Fruit fly (Drosophila melanogaster) whole organism, embryonic: Measurements from ENCODE around the gene Psn.

Source experiments
- Antp ChIP-seq: fragments of 200-800 bp; sonication (Bioruptor generic); optimal IDR thresholded peaks from 3 replicates; lab custom pipeline; 2016; ENCODE audit warnings: missing biosample characterization, missing genetic modification characterization
- BEAF-32 ChIP-seq: fragments of 200-800 bp; sonication (Bioruptor generic); optimal IDR thresholded peaks from 3 replicates; lab custom pipeline; 2017; ENCODE audit warnings: missing biosample characterization, missing genetic modification characterization, mild to moderate bottlenecking, moderate library complexity, missing genetic modification reagents
- CG10462 ChIP-seq: fragments of 200-800 bp; sonication (Bioruptor generic); optimal IDR thresholded peaks from 2 replicates; lab custom pipeline; 2016; ENCODE audit warnings: missing biosample characterization, missing genetic modification characterization
- CG11723 ChIP-seq: fragments of 200-800 bp; sonication (Bioruptor generic); optimal IDR thresholded peaks from 2 replicates; lab custom pipeline; 2017; ENCODE audit warnings: missing biosample characterization, mild to moderate bottlenecking, missing genetic modification characterization
- CG12104 ChIP-seq: fragments of 200-800 bp; sonication (Bioruptor generic); optimal IDR thresholded peaks from 3 replicates; lab custom pipeline; 2016; ENCODE audit warnings: missing biosample characterization, missing genetic modification characterization
- CG13123 ChIP-seq: fragments of 200-800 bp; sonication (Bioruptor generic); optimal IDR thresholded peaks from 2 replicates; lab custom pipeline; 2016; ENCODE audit warnings: missing biosample characterization, missing genetic modification characterization
- CG13424 ChIP-seq: fragments of 200-800 bp; sonication (Bioruptor generic); optimal IDR thresholded peaks from 2 replicates; lab custom pipeline; 2019; ENCODE audit warnings: missing biosample characterization, mild to moderate bottlenecking, missing genetic modification characterization, moderate library complexity
- CG14710 ChIP-seq: fragments of 200-800 bp; sonication (Bioruptor generic); optimal IDR thresholded peaks from 3 replicates; lab custom pipeline; 2019; ENCODE audit warnings: missing biosample characterization, mild to moderate bottlenecking, missing genetic modification characterization, moderate library complexity
- CG1529 ChIP-seq: fragments of 200-800 bp; sonication (Bioruptor generic); optimal IDR thresholded peaks from 3 replicates; lab custom pipeline; 2018; ENCODE audit warnings: missing biosample characterization, missing genetic modification characterization
- CG30403 ChIP-seq: fragments of 200-800 bp; sonication (Bioruptor generic); optimal IDR thresholded peaks from 3 replicates; lab custom pipeline; 2016; ENCODE audit warnings: missing biosample characterization, missing genetic modification characterization
- CG4424 ChIP-seq: fragments of 200-800 bp; sonication (Bioruptor generic); optimal IDR thresholded peaks from 3 replicates; lab custom pipeline; 2016; ENCODE audit warnings: missing biosample characterization, missing genetic modification characterization
- CG4820 ChIP-seq: fragments of 200-800 bp; sonication (Bioruptor generic); optimal IDR thresholded peaks from 3 replicates; lab custom pipeline; 2016; ENCODE audit warnings: missing biosample characterization, missing genetic modification characterization
- CG6683 ChIP-seq: fragments of 200-800 bp; sonication (Bioruptor generic); optimal IDR thresholded peaks from 2 replicates; lab custom pipeline; 2017; ENCODE audit warnings: missing biosample characterization, mild to moderate bottlenecking, missing genetic modification characterization, missing genetic modification reagents
- CG6813 ChIP-seq: fragments of 200-800 bp; sonication (Bioruptor generic); optimal IDR thresholded peaks from 2 replicates; lab custom pipeline; 2017; ENCODE audit warnings: missing biosample characterization, missing genetic modification characterization, mild to moderate bottlenecking, moderate library complexity, missing genetic modification reagents
- CG7745 ChIP-seq: fragments of 200-800 bp; sonication (Bioruptor generic); optimal IDR thresholded peaks from 2 replicates; lab custom pipeline; 2018; ENCODE audit warnings: missing biosample characterization, mild to moderate bottlenecking, missing genetic modification characterization, moderate library complexity
- CG7987 ChIP-seq: fragments of 200-800 bp; sonication (Bioruptor generic); optimal IDR thresholded peaks from 2 replicates; lab custom pipeline; 2018; ENCODE audit warnings: missing biosample characterization, mild to moderate bottlenecking, missing genetic modification characterization, moderate library complexity
- CG8765 ChIP-seq: fragments of 200-800 bp; sonication (Bioruptor generic); IDR thresholded peaks from 2 replicates; pipeline ENCODE4 v1.3.6; 2022; ENCODE audit warnings: missing biosample characterization, missing genetic modification characterization
- CG9797 ChIP-seq: fragments of 200-800 bp; sonication (Bioruptor generic); optimal IDR thresholded peaks from 3 replicates; lab custom pipeline; 2018; ENCODE audit warnings: missing biosample characterization, mild to moderate bottlenecking, missing genetic modification characterization
- D19B ChIP-seq: fragments of 200-800 bp; sonication (Bioruptor generic); optimal IDR thresholded peaks from 2 replicates; lab custom pipeline; 2017; ENCODE audit warnings: missing biosample characterization, mild to moderate bottlenecking, missing genetic modification characterization
- Fer1 ChIP-seq: fragments of 200-800 bp; sonication (Bioruptor generic); optimal IDR thresholded peaks from 2 replicates; lab custom pipeline; 2017; ENCODE audit warnings: missing biosample characterization, mild to moderate bottlenecking, missing genetic modification characterization
- Fer3 ChIP-seq: fragments of 200-800 bp; sonication (Bioruptor generic); optimal IDR thresholded peaks from 2 replicates; lab custom pipeline; 2018; ENCODE audit warnings: missing biosample characterization, mild to moderate bottlenecking, missing genetic modification characterization, moderate library complexity
- HmgD ChIP-seq: fragments of 200-800 bp; sonication (Bioruptor generic); optimal IDR thresholded peaks from 3 replicates; lab custom pipeline; 2016; ENCODE audit warnings: missing biosample characterization, missing genetic modification characterization
- Meics ChIP-seq: fragments of 200-800 bp; sonication (Bioruptor generic); optimal IDR thresholded peaks from 2 replicates; lab custom pipeline; 2017; ENCODE audit warnings: missing biosample characterization, mild to moderate bottlenecking, missing genetic modification characterization
- Ravus ChIP-seq: fragments of 200-800 bp; sonication (Bioruptor generic); IDR thresholded peaks from 2 replicates; pipeline ENCODE4 v1.3.6; 2022; ENCODE audit warnings: missing biosample characterization, missing genetic modification characterization
- Rx ChIP-seq: fragments of 200-800 bp; sonication (Bioruptor generic); IDR thresholded peaks from 2 replicates; pipeline ENCODE4 v1.3.6; 2022; ENCODE audit warnings: missing biosample characterization, missing genetic modification characterization
- Six4 ChIP-seq: fragments of 200-800 bp; sonication (Bioruptor generic); optimal IDR thresholded peaks from 2 replicates; lab custom pipeline; 2016; ENCODE audit warnings: missing biosample characterization, missing genetic modification characterization
- Xbp1 ChIP-seq: fragments of 200-800 bp; sonication (Bioruptor generic); optimal IDR thresholded peaks from 3 replicates; lab custom pipeline; 2016; ENCODE audit warnings: missing biosample characterization, mild to moderate bottlenecking, missing genetic modification characterization
- ash1 ChIP-seq: fragments of 200-800 bp; sonication (Bioruptor generic); optimal IDR thresholded peaks from 2 replicates; lab custom pipeline; 2018; ENCODE audit warnings: missing biosample characterization, mild to moderate bottlenecking, missing genetic modification characterization
- bowl ChIP-seq: fragments of 200-800 bp; sonication (Bioruptor generic); IDR thresholded peaks from 2 replicates; pipeline ENCODE4 v1.3.6; 2022; ENCODE audit warnings: missing biosample characterization, missing genetic modification characterization
- ci ChIP-seq: fragments of 200-800 bp; sonication (Bioruptor generic); IDR thresholded peaks from 3 replicates; pipeline ENCODE4 v1.3.6; 2022; ENCODE audit warnings: missing biosample characterization, missing genetic modification characterization
- crc ChIP-seq: fragments of 200-800 bp; sonication (Bioruptor generic); optimal IDR thresholded peaks from 2 replicates; lab custom pipeline; 2016; ENCODE audit warnings: missing biosample characterization, missing genetic modification characterization
- dimm ChIP-seq: fragments of 200-800 bp; sonication (Bioruptor generic); IDR thresholded peaks from 2 replicates; pipeline ENCODE4 v1.3.6; 2022; ENCODE audit warnings: missing biosample characterization, missing genetic modification characterization
- fd3F ChIP-seq: fragments of 200-800 bp; sonication (Bioruptor generic); optimal IDR thresholded peaks from 2 replicates; lab custom pipeline; 2018; ENCODE audit warnings: missing biosample characterization, mild to moderate bottlenecking, missing genetic modification characterization, moderate library complexity
- fd96Cb ChIP-seq: fragments of 200-800 bp; sonication (Bioruptor generic); optimal IDR thresholded peaks from 2 replicates; lab custom pipeline; 2018; ENCODE audit warnings: missing biosample characterization, mild to moderate bottlenecking, missing genetic modification characterization, moderate library complexity
- fru ChIP-seq: fragments of >200 bp; optimal IDR thresholded peaks from 2 replicates; lab custom pipeline; 2017
- hkb ChIP-seq, 2 experiments: fragments of 200-800 bp in 1 of 2; fragments of >200 bp in 1 of 2; sonication (Bioruptor generic) in 1 of 2; IDR thresholded peaks in 1 of 2; optimal IDR thresholded peaks in 1 of 2; 2 replicates each; pipeline versions ENCODE4 v1.3.6 to Lab custom; 2017 to 2022; ENCODE audit warnings: missing biosample characterization in 1 of 2, missing genetic modification characterization in 1 of 2
- hth ChIP-seq: fragments of >200 bp; optimal IDR thresholded peaks from 2 replicates; lab custom pipeline; 2017; ENCODE audit warnings: inconsistent platforms
- ind ChIP-seq: fragments of 200-800 bp; sonication (Bioruptor generic); optimal IDR thresholded peaks from 3 replicates; lab custom pipeline; 2016; ENCODE audit warnings: missing biosample characterization, missing genetic modification characterization
- lbe ChIP-seq: fragments of 200-800 bp; sonication (Bioruptor generic); optimal IDR thresholded peaks from 2 replicates; lab custom pipeline; 2016; ENCODE audit warnings: missing biosample characterization, mild to moderate bottlenecking, missing genetic modification characterization
- lmd ChIP-seq: fragments of 200-800 bp; sonication (Bioruptor generic); IDR thresholded peaks from 2 replicates; pipeline ENCODE4 v1.3.6; 2022; ENCODE audit warnings: missing biosample characterization, missing genetic modification characterization
- mirr ChIP-seq: fragments of 200-800 bp; sonication (Bioruptor generic); optimal IDR thresholded peaks from 3 replicates; lab custom pipeline; 2018; ENCODE audit warnings: missing biosample characterization, mild to moderate bottlenecking, missing genetic modification characterization
- nau ChIP-seq: fragments of 200-800 bp; sonication (Bioruptor generic); optimal IDR thresholded peaks from 3 replicates; lab custom pipeline; 2017; ENCODE audit warnings: missing biosample characterization, mild to moderate bottlenecking, missing genetic modification characterization, missing genetic modification reagents
- nerfin-2 ChIP-seq: fragments of 200-800 bp; sonication (Bioruptor generic); IDR thresholded peaks from 2 replicates; pipeline ENCODE4 v1.3.6; 2022; ENCODE audit warnings: missing biosample characterization, missing genetic modification characterization; ENCODE audit not compliant: partially characterized antibody
- p53 ChIP-seq: fragments of 200-800 bp; sonication (Bioruptor generic); optimal IDR thresholded peaks from 2 replicates; lab custom pipeline; 2016; ENCODE audit warnings: missing biosample characterization, missing genetic modification characterization
- ranshi ChIP-seq: fragments of 200-800 bp; sonication (Bioruptor generic); IDR thresholded peaks from 2 replicates; pipeline ENCODE4 v1.3.6; 2022; ENCODE audit warnings: missing biosample characterization, missing genetic modification characterization
- ro ChIP-seq: fragments of 200-800 bp; sonication (Bioruptor generic); IDR thresholded peaks from 2 replicates; pipeline ENCODE4 v1.3.6; 2022; ENCODE audit warnings: missing biosample characterization, missing genetic modification characterization
- ssp ChIP-seq: fragments of 200-800 bp; sonication (Bioruptor generic); IDR thresholded peaks from 2 replicates; pipeline ENCODE4 v1.3.6; 2022; ENCODE audit warnings: missing biosample characterization, missing genetic modification characterization
- stc ChIP-seq: fragments of 200-800 bp; sonication (Bioruptor generic); IDR thresholded peaks from 2 replicates; pipeline ENCODE4 v1.3.6; 2022; ENCODE audit warnings: missing biosample characterization, missing genetic modification characterization
- tgo ChIP-seq: fragments of 200-800 bp; sonication (Bioruptor generic); IDR thresholded peaks from 3 replicates; pipeline ENCODE4 v1.3.6; 2022; ENCODE audit warnings: missing biosample characterization, missing genetic modification characterization
- tio ChIP-seq: fragments of 200-800 bp; sonication (Bioruptor generic); optimal IDR thresholded peaks from 2 replicates; lab custom pipeline; 2017; ENCODE audit warnings: missing biosample characterization, missing genetic modification characterization, inconsistent platforms
- vvl ChIP-seq: fragments of 200-800 bp; sonication (Bioruptor generic); IDR thresholded peaks from 2 replicates; pipeline ENCODE4 v1.3.6; 2022; ENCODE audit warnings: missing biosample characterization, missing genetic modification characterization

Psn gene

DNA sequence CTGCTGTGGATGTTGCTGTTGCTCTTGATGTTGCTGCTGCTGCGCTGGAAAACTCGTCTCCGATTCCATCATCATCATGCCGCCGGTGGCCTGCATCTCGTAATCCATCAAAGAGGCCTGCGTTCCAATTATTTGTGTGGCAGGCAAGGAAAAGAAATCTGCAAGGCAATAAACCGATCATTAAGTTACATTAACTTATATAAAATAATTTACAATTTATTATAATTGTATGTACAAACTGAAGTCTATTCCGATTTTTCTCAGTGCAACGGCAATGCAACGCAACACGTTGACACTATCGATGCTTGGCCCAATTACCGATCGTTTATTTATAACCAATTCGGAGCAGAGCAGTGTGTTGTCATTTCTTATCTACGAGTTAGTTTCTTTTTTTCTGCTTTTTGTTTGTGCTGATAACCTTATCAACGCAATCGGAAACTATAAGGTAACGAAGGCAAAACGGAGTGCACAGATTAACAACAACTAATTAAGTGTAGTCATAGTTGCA, 38.8 kb downstream of the Psn start (continued):
- TF ChIP-seq Rx (peak; percentile 41; the same call in 1 of the 2 replicates), CG6683 (GFP tag; lab: Kevin White, UChicago) (no peak), fd96Cb (tag; lab: Kevin White, UChicago) (peak; percentile 50), BEAF-32 (GFP tag; lab: Kevin White, UChicago) (no peak), Xbp1 (GFP tag; lab: Kevin White, UChicago) (peak; percentile 54), ranshi (GFP tag; lab: Robert Waterston, UW) (peak; percentile 43; the same call in 1 of the 2 replicates), D19B (GFP tag; lab: Kevin White, UChicago) (peak; percentile 6), CG13424 (tag; lab: Kevin White, UChicago) (peak; percentile 44), ash1 (GFP tag; lab: Kevin White, UChicago) (no peak), p53 (no peak), CG13123 (GFP tag; lab: Kevin White, UChicago) (no peak), tgo (peak; percentile 36; the same call in 2 of the 3 replicates), Fer1 (GFP tag; lab: Kevin White, UChicago) (peak; percentile 63), stc (GFP tag; lab: Robert Waterston, UW) (peak; percentile 60), mirr (GFP tag; lab: Kevin White, UChicago) (peak; percentile 48), CG1529 (GFP tag; lab: Kevin White, UChicago) (peak; percentile 37), nerfin-2 (no peak), Fer3 (tag; lab: Kevin White, UChicago) (peak; percentile 1), crc (GFP tag; lab: Kevin White, UChicago) (no peak), nau (GFP tag; lab: Kevin White, UChicago) (peak; percentile 11), Antp (GFP tag; lab: Kevin White, UChicago) (no peak), CG7745 (no peak), ind (GFP tag; lab: Kevin White, UChicago) (peak; percentile 32), CG30403 (GFP tag; lab: Kevin White, UChicago) (peak; percentile 4), CG8765 (GFP tag; lab: Robert Waterston, UW) (no peak), CG4820 (GFP tag; lab: Kevin White, UChicago) (peak; percentile 11), tio (GFP tag; lab: Kevin White, UChicago) (peak; percentile 3), CG14710 (tag; lab: Kevin White, UChicago) (peak; percentile 32), vvl (GFP tag; lab: Robert Waterston, UW) (peak; percentile 78), dimm (no peak), CG4424 (GFP tag; lab: Kevin White, UChicago) (peak; percentile 19), HmgD (no peak), ssp (GFP tag; lab: Robert Waterston, UW) (peak; percentile 20; the same call in 1 of the 2 replicates), lbe (no peak), ci (GFP tag; lab: Robert Waterston, UW) (peak; percentile 86), lmd (peak; percentile 45), hth (lab: Kevin White, UChicago) (no peak), CG9797 (GFP tag; lab: Kevin White, UChicago) (no peak), ro (GFP tag; lab: Robert Waterston, UW) (no peak), hkb (optimal IDR thresholded peaks at IDR 0.05; lab: Kevin White, UChicago) (no peak), hkb (GFP tag; IDR thresholded peaks at IDR 0.05; lab: Robert Waterston, UW) (peak; percentile 84), fd3F (GFP tag; lab: Kevin White, UChicago) (no peak), CG10462 (GFP tag; lab: Kevin White, UChicago) (no peak), CG11723 (no peak), Meics (GFP tag; lab: Kevin White, UChicago) (peak; percentile 94), CG12104 (GFP tag; lab: Kevin White, UChicago) (peak; percentile 49), Ravus (GFP tag; lab: Robert Waterston, UW) (no peak), Six4 (peak; percentile 54), bowl (GFP tag; lab: Robert Waterston, UW) (no peak), fru (lab: Kevin White, UChicago) (no peak), CG6813 (peak; percentile 68), CG7987 (GFP tag; lab: Kevin White, UChicago) (peak; percentile 5)
